Worm (Caenorhabditis elegans) whole organism, late embryonic: ENCODE data around the gene nipi-3.

Experiments used
- C08G9.2 ChIP-seq: sonication (generic microtip); optimal IDR thresholded peaks from 2 replicates; lab custom pipeline; 2016; ENCODE audit warnings: mild to moderate bottlenecking, missing genetic modification characterization, moderate library complexity, missing compliant biosample characterization
- C38D4.7 ChIP-seq: fragments of 200-800 bp; sonication (Bioruptor generic); optimal IDR thresholded peaks from 2 replicates; lab custom pipeline; 2018; ENCODE audit warnings: mild to moderate bottlenecking, missing genetic modification characterization, moderate library complexity, missing compliant biosample characterization
- F13H6.1 ChIP-seq: sonication (generic microtip); optimal IDR thresholded peaks from 2 replicates; lab custom pipeline; 2016; ENCODE audit warnings: missing genetic modification characterization, missing compliant biosample characterization
- K02D7.2 ChIP-seq: sonication (generic microtip); optimal IDR thresholded peaks from 2 replicates; lab custom pipeline; 2017; ENCODE audit warnings: mild to moderate bottlenecking, missing genetic modification characterization, missing compliant biosample characterization
- T23F11.4 ChIP-seq: fragments of 200-800 bp; sonication (Bioruptor generic); optimal IDR thresholded peaks from 2 replicates; lab custom pipeline; 2018; ENCODE audit warnings: mild to moderate bottlenecking, missing genetic modification characterization, missing compliant biosample characterization
- Y22D7AL.16 ChIP-seq: sonication (generic microtip); optimal IDR thresholded peaks from 2 replicates; lab custom pipeline; 2016; ENCODE audit warnings: missing genetic modification characterization, missing compliant biosample characterization
- ceh-18 ChIP-seq: sonication (generic microtip); optimal IDR thresholded peaks from 2 replicates; lab custom pipeline; 2016; ENCODE audit warnings: missing genetic modification characterization, missing compliant biosample characterization
- ceh-19 ChIP-seq: fragments of 200-800 bp; sonication (Bioruptor generic); optimal IDR thresholded peaks from 2 replicates; lab custom pipeline; 2018; ENCODE audit warnings: mild to moderate bottlenecking, missing genetic modification characterization, missing compliant biosample characterization
- ceh-22 ChIP-seq: sonication (generic microtip); optimal IDR thresholded peaks from 2 replicates; lab custom pipeline; 2017; ENCODE audit warnings: missing biosample characterization, missing genetic modification characterization
- ceh-34 ChIP-seq: sonication (generic microtip); optimal IDR thresholded peaks from 2 replicates; lab custom pipeline; 2016; ENCODE audit warnings: mild to moderate bottlenecking, missing genetic modification characterization, missing compliant biosample characterization
- ceh-48 ChIP-seq: sonication (generic microtip); optimal IDR thresholded peaks from 2 replicates; lab custom pipeline; 2016; ENCODE audit warnings: missing genetic modification characterization, inconsistent platforms, missing compliant biosample characterization
- ceh-9 ChIP-seq: sonication (generic microtip); optimal IDR thresholded peaks from 2 replicates; lab custom pipeline; 2016; ENCODE audit warnings: mild to moderate bottlenecking, missing genetic modification characterization, inconsistent platforms, missing compliant biosample characterization
- che-1 ChIP-seq: sonication (generic microtip); optimal IDR thresholded peaks from 2 replicates; lab custom pipeline; 2016; ENCODE audit warnings: mild to moderate bottlenecking, missing genetic modification characterization, missing compliant biosample characterization
- dve-1 ChIP-seq: sonication (generic microtip); optimal IDR thresholded peaks from 2 replicates; lab custom pipeline; 2017; ENCODE audit warnings: antibody characterized with exemption, mild to moderate bottlenecking, missing genetic modification characterization, missing compliant biosample characterization
- ets-4 ChIP-seq: sonication (generic microtip); optimal IDR thresholded peaks from 2 replicates; lab custom pipeline; 2016; ENCODE audit warnings: missing genetic modification characterization, missing compliant biosample characterization
- gmeb-2 ChIP-seq: sonication (generic microtip); optimal IDR thresholded peaks from 2 replicates; lab custom pipeline; 2016; ENCODE audit warnings: missing genetic modification characterization, inconsistent platforms, missing compliant biosample characterization
- hlh-13 ChIP-seq: fragments of 200-800 bp; sonication (Bioruptor generic); optimal IDR thresholded peaks from 2 replicates; lab custom pipeline; 2018; ENCODE audit warnings: mild to moderate bottlenecking, missing genetic modification characterization, missing compliant biosample characterization
- hlh-6 ChIP-seq: sonication (generic microtip); optimal IDR thresholded peaks from 2 replicates; lab custom pipeline; 2016; ENCODE audit warnings: missing genotype, missing genetic modification characterization, missing compliant biosample characterization
- madf-2 ChIP-seq: sonication (generic microtip); optimal IDR thresholded peaks from 2 replicates; lab custom pipeline; 2017; ENCODE audit warnings: missing genetic modification characterization, missing compliant biosample characterization
- mec-3 ChIP-seq: sonication (generic microtip); optimal IDR thresholded peaks from 2 replicates; lab custom pipeline; 2016; ENCODE audit warnings: borderline replicate concordance, missing genetic modification characterization, missing compliant biosample characterization
- nhr-11 ChIP-seq: fragments of 150-350 bp; optimal IDR thresholded peaks from 2 replicates; lab custom pipeline; 2014; ENCODE audit warnings: missing biosample characterization, missing genetic modification characterization
- pag-3 ChIP-seq: sonication (generic microtip); optimal IDR thresholded peaks from 2 replicates; lab custom pipeline; 2016; ENCODE audit warnings: missing compliant biosample characterization, missing genetic modification characterization, borderline replicate concordance
- pat-9 ChIP-seq: fragments of 200-800 bp; sonication (Bioruptor generic); optimal IDR thresholded peaks from 2 replicates; lab custom pipeline; 2018; ENCODE audit warnings: mild to moderate bottlenecking, missing genetic modification characterization, moderate library complexity, missing compliant biosample characterization
- pha-4 ChIP-seq: fragments of 150-350 bp; optimal IDR thresholded peaks from 2 replicates; lab custom pipeline; 2018; ENCODE audit warnings: missing biosample characterization, missing genetic modification reagents, missing genetic modification characterization
- pros-1 ChIP-seq: fragments of 150-350 bp; optimal IDR thresholded peaks from 2 replicates; lab custom pipeline; 2014; ENCODE audit warnings: missing biosample characterization, missing genetic modification reagents, missing genetic modification characterization
- rnt-1 ChIP-seq: sonication (generic microtip); optimal IDR thresholded peaks from 2 replicates; lab custom pipeline; 2016; ENCODE audit warnings: missing genetic modification characterization, missing compliant biosample characterization
- unc-42 ChIP-seq: sonication (generic microtip); optimal IDR thresholded peaks from 2 replicates; lab custom pipeline; 2016; ENCODE audit warnings: missing genotype, missing genetic modification characterization, missing compliant biosample characterization
- unc-55 ChIP-seq: sonication (generic microtip); optimal IDR thresholded peaks from 2 replicates; lab custom pipeline; 2017; ENCODE audit warnings: missing biosample characterization, missing genetic modification reagents, missing genetic modification characterization
- unc-86 ChIP-seq: sonication (generic microtip); optimal IDR thresholded peaks from 2 replicates; lab custom pipeline; 2016; ENCODE audit warnings: missing genetic modification characterization, missing compliant biosample characterization
- zip-5 ChIP-seq: sonication (generic microtip); optimal IDR thresholded peaks from 2 replicates; lab custom pipeline; 2016; ENCODE audit warnings: missing genetic modification characterization, missing compliant biosample characterization
- ztf-16 ChIP-seq: sonication (generic microtip); optimal IDR thresholded peaks from 2 replicates; lab custom pipeline; 2017; ENCODE audit warnings: missing genetic modification characterization, missing compliant biosample characterization

The nipi-3 gene

ce11 chrX:15617168-15617567 is 9.4 kb downstream of the nipi-3 start:
- TF ChIP-seq ceh-34 (tag; lab: Kevin White, UChicago): peak; percentile 67
- no peak for TF ChIP-seq pros-1
- peak; percentile 29 for TF ChIP-seq unc-42

- TF ChIP-seq ceh-9 (tag; lab: Kevin White, UChicago) (no peak), ceh-48 (tag; lab: Kevin White, UChicago) (no peak), rnt-1 (tag; lab: Kevin White, UChicago) (no peak), unc-55 (GFP tag; lab: Kevin White, UChicago) (no peak), ceh-22 (tag; lab: Kevin White, UChicago) (no peak), ceh-34 (tag; lab: Kevin White, UChicago) (no peak), ceh-19 (GFP tag; lab: Kevin White, UChicago) (no peak), mec-3 (tag; lab: Kevin White, UChicago) (no peak), dve-1 (tag; lab: Kevin White, UChicago) (no peak), pha-4 (no peak), pag-3 (tag; lab: Kevin White, UChicago) (no peak), ceh-18 (tag; lab: Kevin White, UChicago) (no peak), C08G9.2 (no peak), pat-9 (tag; lab: Kevin White, UChicago) (no peak), K02D7.2 (tag; lab: Kevin White, UChicago) (no peak), pros-1 (no peak), ztf-16 (tag; lab: Kevin White, UChicago) (no peak)
These were observed 11.5 kb downstream of the nipi-3 start for ce11 chrX:15619273-15619672.

- no peak for TF ChIP-seq C08G9.2
- TF ChIP-seq hlh-6 (tag; lab: Kevin White, UChicago): no peak
- no peak for TF ChIP-seq ets-4 (tag; lab: Kevin White, UChicago)
- no peak for TF ChIP-seq gmeb-2 (tag; lab: Kevin White, UChicago)
- TF ChIP-seq hlh-13 (GFP tag; lab: Kevin White, UChicago): no peak
- TF ChIP-seq unc-86 (tag; lab: Kevin White, UChicago): no peak
- no peak for TF ChIP-seq F13H6.1 (tag; lab: Kevin White, UChicago)
- TF ChIP-seq che-1 (tag; lab: Kevin White, UChicago): no peak
- no peak for TF ChIP-seq madf-2 (tag; lab: Kevin White, UChicago)
- no peak for TF ChIP-seq mec-3 (tag; lab: Kevin White, UChicago)
- TF ChIP-seq T23F11.4 (GFP tag; lab: Kevin White, UChicago): no peak
- TF ChIP-seq ceh-9 (tag; lab: Kevin White, UChicago): no peak
- no peak for TF ChIP-seq zip-5 (tag; lab: Kevin White, UChicago)
- no peak for TF ChIP-seq Y22D7AL.16
- TF ChIP-seq nhr-11 (tag; lab: Kevin White, UChicago): no peak
- no peak for TF ChIP-seq C38D4.7 (GFP tag; lab: Kevin White, UChicago)
These were observed 12.4 kb downstream of the nipi-3 start, which contains the start of gene K09E9.1 for ce11 chrX:15620200-15620599. K09E9.1 (plus strand) TSS chrX:15620500.

ce11 chrX:15621001-15621400 is 13.2 kb downstream of the nipi-3 start:
- TF ChIP-seq K02D7.2 (tag; lab: Kevin White, UChicago) (no peak), ceh-19 (GFP tag; lab: Kevin White, UChicago) (no peak), dve-1 (tag; lab: Kevin White, UChicago) (no peak)

- TF ChIP-seq pag-3 (tag; lab: Kevin White, UChicago): no peak
These were observed 14.3 kb downstream of the nipi-3 start for ce11 chrX:15622041-15622440.
